Fruit fly (Drosophila melanogaster) whole organism, embryonic: ENCODE measurements around the gene RanGAP.

Experiments
- Bteb2 ChIP-seq: fragments of 200-800 bp; sonication (Bioruptor generic); optimal IDR thresholded peaks from 2 replicates; lab custom pipeline; 2016; ENCODE audit warnings: missing biosample characterization, missing genetic modification characterization
- CG10209 ChIP-seq: fragments of 200-800 bp; sonication (Bioruptor generic); optimal IDR thresholded peaks from 3 replicates; lab custom pipeline; 2017; ENCODE audit warnings: missing biosample characterization, mild to moderate bottlenecking, missing genetic modification characterization, missing genetic modification reagents
- CG10654 ChIP-seq: fragments of 200-800 bp; sonication (Bioruptor generic); optimal IDR thresholded peaks from 2 replicates; lab custom pipeline; 2016; ENCODE audit warnings: missing biosample characterization, missing genetic modification characterization
- CG11247 ChIP-seq: fragments of 200-800 bp; sonication (Bioruptor generic); IDR thresholded peaks from 2 replicates; pipeline ENCODE4 v1.3.6; 2022; ENCODE audit warnings: missing biosample characterization, missing genetic modification characterization
- CG11504 ChIP-seq: fragments of 200-800 bp; sonication (Bioruptor generic); optimal IDR thresholded peaks from 3 replicates; lab custom pipeline; 2019; ENCODE audit warnings: missing biosample characterization, mild to moderate bottlenecking, missing genetic modification characterization, moderate library complexity
- CG11560 ChIP-seq: fragments of 200-800 bp; sonication (Bioruptor generic); IDR thresholded peaks from 3 replicates; pipeline ENCODE4 v1.3.6; 2022; ENCODE audit warnings: missing biosample characterization, missing genetic modification characterization
- CG11695 ChIP-seq: fragments of 200-800 bp; sonication (Bioruptor generic); IDR thresholded peaks from 3 replicates; pipeline ENCODE4 v1.3.6; 2022; ENCODE audit warnings: missing biosample characterization, missing genetic modification characterization
- CG15601 ChIP-seq: fragments of 200-800 bp; sonication (Bioruptor generic); optimal IDR thresholded peaks from 3 replicates; lab custom pipeline; 2019; ENCODE audit warnings: missing biosample characterization, mild to moderate bottlenecking, missing genetic modification characterization, moderate library complexity
- CG1647 ChIP-seq: fragments of 200-800 bp; sonication (Bioruptor generic); optimal IDR thresholded peaks from 3 replicates; lab custom pipeline; 2016; ENCODE audit warnings: missing biosample characterization, missing genetic modification characterization
- CG17359 ChIP-seq: fragments of 200-800 bp; sonication (Bioruptor generic); optimal IDR thresholded peaks from 3 replicates; lab custom pipeline; 2018; ENCODE audit warnings: missing biosample characterization, mild to moderate bottlenecking, missing genetic modification characterization, moderate library complexity
- CG2202 ChIP-seq: fragments of 200-800 bp; sonication (Bioruptor generic); optimal IDR thresholded peaks from 2 replicates; lab custom pipeline; 2018; ENCODE audit warnings: missing biosample characterization, mild to moderate bottlenecking, missing genetic modification characterization
- CG33213 ChIP-seq: fragments of 200-800 bp; sonication (Bioruptor generic); optimal IDR thresholded peaks from 3 replicates; lab custom pipeline; 2016; ENCODE audit warnings: missing biosample characterization, missing genetic modification characterization
- CG3726 ChIP-seq: fragments of 200-800 bp; sonication (Bioruptor generic); IDR thresholded peaks from 3 replicates; pipeline ENCODE4, ENCODE4 v1.3.6; 2022; ENCODE audit warnings: missing biosample characterization, missing genetic modification characterization
- CG3838 ChIP-seq: fragments of 200-800 bp; sonication (Bioruptor generic); optimal IDR thresholded peaks from 3 replicates; lab custom pipeline; 2016; ENCODE audit warnings: missing biosample characterization, missing genetic modification characterization
- CG4360 ChIP-seq: fragments of 200-800 bp; sonication (Bioruptor generic); IDR thresholded peaks from 2 replicates; pipeline ENCODE4 v1.3.6; 2022; ENCODE audit warnings: missing biosample characterization, missing genetic modification characterization
- CG4404 ChIP-seq: fragments of 200-800 bp; sonication (Bioruptor generic); IDR thresholded peaks from 2 replicates; pipeline ENCODE4 v1.3.6; 2022; ENCODE audit warnings: missing biosample characterization, missing genetic modification characterization
- CG4424 ChIP-seq: fragments of 200-800 bp; sonication (Bioruptor generic); optimal IDR thresholded peaks from 3 replicates; lab custom pipeline; 2016; ENCODE audit warnings: missing biosample characterization, missing genetic modification characterization
- CG6272 ChIP-seq: fragments of 200-800 bp; sonication (Bioruptor generic); IDR thresholded peaks from 2 replicates; pipeline ENCODE4 v1.3.6; 2022; ENCODE audit warnings: missing biosample characterization, missing genetic modification characterization
- CG6683 ChIP-seq: fragments of 200-800 bp; sonication (Bioruptor generic); optimal IDR thresholded peaks from 2 replicates; lab custom pipeline; 2017; ENCODE audit warnings: missing biosample characterization, mild to moderate bottlenecking, missing genetic modification characterization, missing genetic modification reagents
- CG6689 ChIP-seq: fragments of 200-800 bp; sonication (Bioruptor generic); IDR thresholded peaks from 2 replicates; pipeline ENCODE4 v1.3.6; 2022; ENCODE audit warnings: missing biosample characterization, missing genetic modification characterization
- CG7786 ChIP-seq: fragments of 200-800 bp; sonication (Bioruptor generic); optimal IDR thresholded peaks from 2 replicates; lab custom pipeline; 2016; ENCODE audit warnings: missing biosample characterization, missing genetic modification characterization
- CG7963 ChIP-seq: fragments of 200-800 bp; sonication (Bioruptor generic); IDR thresholded peaks from 3 replicates; pipeline ENCODE4 v1.3.6; 2022; ENCODE audit warnings: missing biosample characterization, missing genetic modification characterization; ENCODE audit not compliant: partially characterized antibody
- CG9797 ChIP-seq: fragments of 200-800 bp; sonication (Bioruptor generic); optimal IDR thresholded peaks from 3 replicates; lab custom pipeline; 2018; ENCODE audit warnings: missing biosample characterization, mild to moderate bottlenecking, missing genetic modification characterization
- CG9876 ChIP-seq: fragments of 200-800 bp; sonication (Bioruptor generic); optimal IDR thresholded peaks from 2 replicates; lab custom pipeline; 2016; ENCODE audit warnings: missing biosample characterization, missing genetic modification characterization
- CoRest ChIP-seq: fragments of 200-800 bp; sonication (Bioruptor generic); optimal IDR thresholded peaks from 3 replicates; lab custom pipeline; 2018; ENCODE audit warnings: missing biosample characterization, mild to moderate bottlenecking, missing genetic modification characterization, moderate library complexity
- Eip74EF ChIP-seq, 2 experiments: fragments of 200-800 bp in 1 of 2; fragments of >200 bp in 1 of 2; sonication (Bioruptor generic) in 1 of 2; optimal IDR thresholded peaks; 2 replicates each; lab custom pipeline; 2017 to 2019; ENCODE audit warnings: missing biosample characterization in 2 of 2, missing genetic modification characterization in 2 of 2, mild to moderate bottlenecking in 1 of 2, moderate library complexity in 1 of 2
- Fer2 ChIP-seq: fragments of 200-800 bp; sonication (Bioruptor generic); optimal IDR thresholded peaks from 2 replicates; lab custom pipeline; 2018; ENCODE audit warnings: missing biosample characterization, mild to moderate bottlenecking, missing genetic modification characterization, moderate library complexity
- Hand ChIP-seq: fragments of 200-800 bp; sonication (Bioruptor generic); optimal IDR thresholded peaks from 2 replicates; lab custom pipeline; 2017; ENCODE audit warnings: mild to moderate bottlenecking, missing biosample characterization, missing genetic modification reagents, missing genetic modification characterization
- Hr3 ChIP-seq: fragments of 200-800 bp; sonication (Bioruptor generic); optimal IDR thresholded peaks from 3 replicates; lab custom pipeline; 2016; ENCODE audit warnings: missing biosample characterization, missing genetic modification characterization
- MTF-1 ChIP-seq: fragments of 200-800 bp; sonication (Bioruptor generic); optimal IDR thresholded peaks from 2 replicates; lab custom pipeline; 2018; ENCODE audit warnings: missing biosample characterization, mild to moderate bottlenecking, missing genetic modification characterization, borderline replicate concordance
- Max ChIP-seq: fragments of 200-800 bp; sonication (Bioruptor generic); optimal IDR thresholded peaks from 2 replicates; lab custom pipeline; 2016; ENCODE audit warnings: missing biosample characterization, mild to moderate bottlenecking, missing genetic modification characterization
- Oli ChIP-seq: fragments of 200-800 bp; sonication (Bioruptor generic); optimal IDR thresholded peaks from 2 replicates; lab custom pipeline; 2018; ENCODE audit warnings: missing biosample characterization, mild to moderate bottlenecking, missing genetic modification characterization, moderate library complexity
- Pdp1 ChIP-seq, 2 experiments: fragments of 200-800 bp; sonication (Bioruptor generic); optimal IDR thresholded peaks; 3 replicates each; lab custom pipeline; 2016; ENCODE audit warnings: missing biosample characterization in 2 of 2, missing genetic modification characterization in 2 of 2, mild to moderate bottlenecking in 1 of 2, moderate library complexity in 1 of 2
- Sox102F ChIP-seq: fragments of 200-800 bp; sonication (Bioruptor generic); optimal IDR thresholded peaks from 2 replicates; lab custom pipeline; 2018; ENCODE audit warnings: missing biosample characterization, mild to moderate bottlenecking, missing genetic modification characterization, moderate library complexity
- Taf1 ChIP-seq: fragments of 200-800 bp; sonication (Bioruptor generic); IDR thresholded peaks from 2 replicates; pipeline ENCODE4 v1.3.6; 2022; ENCODE audit warnings: missing biosample characterization, missing genetic modification characterization
- Xbp1 ChIP-seq: fragments of 200-800 bp; sonication (Bioruptor generic); optimal IDR thresholded peaks from 3 replicates; lab custom pipeline; 2016; ENCODE audit warnings: missing biosample characterization, mild to moderate bottlenecking, missing genetic modification characterization
- az2 ChIP-seq: fragments of 200-800 bp; sonication (Bioruptor generic); optimal IDR thresholded peaks from 3 replicates; lab custom pipeline; 2016; ENCODE audit warnings: missing biosample characterization, missing genetic modification characterization
- crc ChIP-seq: fragments of 200-800 bp; sonication (Bioruptor generic); optimal IDR thresholded peaks from 2 replicates; lab custom pipeline; 2016; ENCODE audit warnings: missing biosample characterization, missing genetic modification characterization
- da ChIP-seq: fragments of 200-800 bp; sonication (Bioruptor generic); optimal IDR thresholded peaks from 2 replicates; lab custom pipeline; 2016; ENCODE audit warnings: missing biosample characterization, missing genetic modification characterization
- emc ChIP-seq: fragments of 200-800 bp; sonication (Bioruptor generic); optimal IDR thresholded peaks from 2 replicates; lab custom pipeline; 2016; ENCODE audit warnings: missing biosample characterization, missing genetic modification characterization
- ken ChIP-seq: fragments of 200-800 bp; sonication (Bioruptor generic); IDR thresholded peaks from 3 replicates; pipeline ENCODE4 v1.3.6; 2022; ENCODE audit warnings: missing biosample characterization, missing genetic modification characterization
- klu ChIP-seq: fragments of 200-800 bp; sonication (Bioruptor generic); IDR thresholded peaks from 2 replicates; pipeline ENCODE4 v1.3.6; 2022; ENCODE audit warnings: missing biosample characterization, missing genetic modification characterization
- pb ChIP-seq: fragments of 200-800 bp; sonication (Bioruptor generic); optimal IDR thresholded peaks from 3 replicates; lab custom pipeline; 2016; ENCODE audit warnings: missing biosample characterization, missing genetic modification characterization
- pfk ChIP-seq: fragments of 200-800 bp; sonication (Bioruptor generic); optimal IDR thresholded peaks from 2 replicates; lab custom pipeline; 2018; ENCODE audit warnings: missing biosample characterization, mild to moderate bottlenecking, missing genetic modification characterization, moderate library complexity
- repo ChIP-seq: fragments of 200-800 bp; sonication (Bioruptor generic); optimal IDR thresholded peaks from 2 replicates; lab custom pipeline; 2016; ENCODE audit warnings: missing biosample characterization, missing genetic modification characterization
- salm ChIP-seq: fragments of 200-800 bp; sonication (Bioruptor generic); optimal IDR thresholded peaks from 2 replicates; lab custom pipeline; 2018; ENCODE audit warnings: missing biosample characterization, mild to moderate bottlenecking, missing genetic modification characterization
- sqz ChIP-seq: fragments of 200-800 bp; sonication (Bioruptor generic); optimal IDR thresholded peaks from 3 replicates; lab custom pipeline; 2018; ENCODE audit warnings: missing biosample characterization, mild to moderate bottlenecking, missing genetic modification characterization
- tio ChIP-seq: fragments of 200-800 bp; sonication (Bioruptor generic); optimal IDR thresholded peaks from 2 replicates; lab custom pipeline; 2017; ENCODE audit warnings: missing biosample characterization, missing genetic modification characterization, inconsistent platforms
- trem ChIP-seq: fragments of 200-800 bp; optimal IDR thresholded peaks from 3 replicates; lab custom pipeline; 2019; ENCODE audit warnings: missing biosample characterization, mild to moderate bottlenecking, missing genetic modification characterization, moderate library complexity
- ttk ChIP-seq: fragments of 200-800 bp; sonication (Bioruptor generic); IDR thresholded peaks from 2 replicates; pipeline ENCODE4 v2.1.2; 2022; ENCODE audit warnings: missing biosample characterization, missing genetic modification characterization
- wor ChIP-seq: fragments of 200-800 bp; sonication (Bioruptor generic); IDR thresholded peaks from 2 replicates; pipeline ENCODE4 v1.3.6; 2022; ENCODE audit warnings: missing biosample characterization, missing genetic modification characterization
- z ChIP-seq: fragments of 200-800 bp; sonication (Bioruptor generic); IDR thresholded peaks from 3 replicates; pipeline ENCODE4 v1.3.6; 2022; ENCODE audit warnings: missing biosample characterization, missing genetic modification characterization

RanGAP gene

dm6 chr2L:19434260-19434659 is 7.5 kb upstream of the RanGAP start (continued):
- TF ChIP-seq CG3838 (GFP tag; lab: Kevin White, UChicago), result no peak
- TF ChIP-seq sqz (GFP tag; lab: Kevin White, UChicago), result peak; percentile 67
- TF ChIP-seq ken (GFP tag; lab: Robert Waterston, UW), result no peak
- TF ChIP-seq da (GFP tag; lab: Kevin White, UChicago), result no peak
- peak; percentile 34 for TF ChIP-seq Sox102F (GFP tag; lab: Kevin White, UChicago)
- no peak for TF ChIP-seq CoRest (tag; lab: Kevin White, UChicago)
- no peak for TF ChIP-seq z (GFP tag; lab: Robert Waterston, UW)
- no peak for TF ChIP-seq wor
- TF ChIP-seq trem (tag; lab: Kevin White, UChicago), result peak; percentile 53
- TF ChIP-seq CG4404 (GFP tag; lab: Robert Waterston, UW), result no peak
- no peak for TF ChIP-seq CG11247 (GFP tag; lab: Robert Waterston, UW)
- peak; percentile 83 for TF ChIP-seq salm
- no peak for TF ChIP-seq pb (GFP tag; lab: Kevin White, UChicago)
- no peak for TF ChIP-seq Fer2 (tag; lab: Kevin White, UChicago)
- no peak for TF ChIP-seq Hand (GFP tag; lab: Kevin White, UChicago)
- no peak for TF ChIP-seq CG6272 (GFP tag; lab: Robert Waterston, UW)
- TF ChIP-seq CG11560 (tag; lab: Robert Waterston, UW), result no peak
- peak; percentile 51 for TF ChIP-seq CG6683
- TF ChIP-seq Hr3 (GFP tag; lab: Kevin White, UChicago), result no peak
- no peak for TF ChIP-seq repo (GFP tag; lab: Kevin White, UChicago)
- TF ChIP-seq CG15601 (tag; lab: Kevin White, UChicago), result peak; percentile 66
- peak; percentile 57 for TF ChIP-seq CG10209 (GFP tag; lab: Kevin White, UChicago)
- TF ChIP-seq CG1647 (GFP tag; lab: Kevin White, UChicago), result no peak
- TF ChIP-seq CG7786 (GFP tag; lab: Kevin White, UChicago), result no peak
- TF ChIP-seq CG33213 (GFP tag; lab: Kevin White, UChicago), result peak; percentile 16
- TF ChIP-seq CG4360, result no peak
- peak; percentile 85 for TF ChIP-seq MTF-1 (GFP tag; lab: Kevin White, UChicago)
- no peak for TF ChIP-seq CG3726 (GFP tag; lab: Robert Waterston, UW)
- peak; percentile 60 for TF ChIP-seq pfk
- peak; percentile 90 for TF ChIP-seq CG2202 (tag; lab: Kevin White, UChicago)
- TF ChIP-seq CG7963 (GFP tag; lab: Robert Waterston, UW), result no peak
- TF ChIP-seq CG9797, result no peak
- no peak for TF ChIP-seq ttk (GFP tag; lab: Robert Waterston, UW)
- TF ChIP-seq az2 (GFP tag; lab: Kevin White, UChicago), result peak; percentile 9
- no peak for TF ChIP-seq CG6689 (GFP tag; lab: Robert Waterston, UW)
- no peak for TF ChIP-seq emc (GFP tag; lab: Kevin White, UChicago)
- TF ChIP-seq Max (GFP tag; lab: Kevin White, UChicago), result peak; percentile 20
- no peak for TF ChIP-seq Bteb2
- peak in 1 of 2 experiments; percentile 23 for TF ChIP-seq Pdp1 (GFP tag; optimal IDR thresholded peaks at IDR 0.05; lab: Kevin White, UChicago)
- TF ChIP-seq Xbp1 (GFP tag; lab: Kevin White, UChicago), result no peak
- TF ChIP-seq CG11695, result peak; percentile 36; the same call in 1 of the 3 replicates
- TF ChIP-seq CG4424 (GFP tag; lab: Kevin White, UChicago), result no peak
- peak; percentile 17 for TF ChIP-seq CG10654 (GFP tag; lab: Kevin White, UChicago)
- no peak for TF ChIP-seq Oli (tag; lab: Kevin White, UChicago)
- TF ChIP-seq Taf1 (GFP tag; lab: Robert Waterston, UW), result no peak
- peak; percentile 63 for TF ChIP-seq CG17359 (tag; lab: Kevin White, UChicago)
- TF ChIP-seq crc (GFP tag; lab: Kevin White, UChicago), result no peak
- TF ChIP-seq CG9876, result no peak
- TF ChIP-seq klu (GFP tag; lab: Robert Waterston, UW), result no peak
- no peak for TF ChIP-seq tio (GFP tag; lab: Kevin White, UChicago)
- peak in 1 of 2 experiments; percentile 63 for TF ChIP-seq Eip74EF (GFP tag; optimal IDR thresholded peaks at IDR 0.05; lab: Kevin White, UChicago)
- peak; percentile 49 for TF ChIP-seq CG11504 (tag; lab: Kevin White, UChicago)
